Worm (Caenorhabditis elegans): ENCODE measurements around the gene spr-1.

Gene spr-1

ce11 chrV:8157446-8157845, 28.3 kb upstream of the spr-1 start, which contains the start of gene sul-2:
Gene sul-2 (plus strand): TSS chrV:8157746.
- no peak for TF ChIP-seq ztf-23 (GFP tag; IDR thresholded peaks at IDR 0.05)
- no peak for TF ChIP-seq flt-1 (GFP tag; IDR thresholded peaks at IDR 0.05)
- no peak for TF ChIP-seq med-1 (GFP tag; optimal IDR thresholded peaks at IDR 0.05; ENCODE audit: insufficient read depth)
- TF ChIP-seq ref-1 (GFP tag; conservative IDR thresholded peaks at IDR 0.05): no peak
- no peak for TF ChIP-seq cog-1 (tag; optimal IDR thresholded peaks at IDR 0.05)
- TF ChIP-seq tab-1 (GFP tag; IDR thresholded peaks at IDR 0.05): no peak
- TF ChIP-seq klf-2 (GFP tag; conservative IDR thresholded peaks at IDR 0.05): no peak

ce11 chrV:8155743-8156142, 26.6 kb upstream of the spr-1 start:
- no peak for TF ChIP-seq ref-1 (GFP tag; conservative IDR thresholded peaks at IDR 0.05)

ce11 chrV:8145329-8145728, 16.2 kb upstream of the spr-1 start, which contains the start of gene D1014.13:
Gene D1014.13 (plus strand): TSS chrV:8145629.
- no peak for TF ChIP-seq cog-1 (tag; optimal IDR thresholded peaks at IDR 0.05)

ce11 chrV:8144515-8144914, 15.4 kb upstream of the spr-1 start:
- no peak for TF ChIP-seq flt-1 (GFP tag; IDR thresholded peaks at IDR 0.05)
- no peak for TF ChIP-seq T22C8.4 (GFP tag; IDR thresholded peaks at IDR 0.05)
- no peak for TF ChIP-seq ref-1 (GFP tag; conservative IDR thresholded peaks at IDR 0.05)
- no peak for TF ChIP-seq cog-1 (tag; optimal IDR thresholded peaks at IDR 0.05)
- no peak for TF ChIP-seq med-1 (GFP tag; optimal IDR thresholded peaks at IDR 0.05; ENCODE audit: insufficient read depth)
- no peak for TF ChIP-seq klf-2 (GFP tag; conservative IDR thresholded peaks at IDR 0.05)
- TF ChIP-seq ztf-23 (GFP tag; IDR thresholded peaks at IDR 0.05): no peak
- no peak for TF ChIP-seq ztf-29 (GFP tag; IDR thresholded peaks at IDR 0.05)
- TF ChIP-seq tab-1 (GFP tag; IDR thresholded peaks at IDR 0.05): no peak

- no peak for TF ChIP-seq tab-1 (GFP tag; IDR thresholded peaks at IDR 0.05)
- no peak for TF ChIP-seq med-1 (GFP tag; optimal IDR thresholded peaks at IDR 0.05; ENCODE audit: insufficient read depth)
- TF ChIP-seq T22C8.4 (GFP tag; IDR thresholded peaks at IDR 0.05): no peak
- TF ChIP-seq ref-1 (GFP tag; conservative IDR thresholded peaks at IDR 0.05): no peak
- no peak for TF ChIP-seq ztf-23 (GFP tag; IDR thresholded peaks at IDR 0.05)
- TF ChIP-seq flt-1 (GFP tag; IDR thresholded peaks at IDR 0.05): no peak
- TF ChIP-seq klf-2 (GFP tag; conservative IDR thresholded peaks at IDR 0.05): no peak
- TF ChIP-seq ztf-29 (GFP tag; IDR thresholded peaks at IDR 0.05): no peak
These were observed 14.5 kb upstream of the spr-1 start, which contains the start of gene D1014.2 for ce11 chrV:8143605-8144004. Gene D1014.2 (plus strand): TSS chrV:8143905.

- TF ChIP-seq klf-2 (GFP tag; conservative IDR thresholded peaks at IDR 0.05) (no peak), tab-1 (GFP tag; IDR thresholded peaks at IDR 0.05) (no peak), ztf-23 (GFP tag; IDR thresholded peaks at IDR 0.05) (no peak), ref-1 (GFP tag; conservative IDR thresholded peaks at IDR 0.05) (no peak), flt-1 (GFP tag; IDR thresholded peaks at IDR 0.05) (no peak), T22C8.4 (GFP tag; IDR thresholded peaks at IDR 0.05) (no peak), cog-1 (tag; optimal IDR thresholded peaks at IDR 0.05) (no peak), med-1 (GFP tag; optimal IDR thresholded peaks at IDR 0.05; ENCODE audit: insufficient read depth) (no peak), ztf-29 (GFP tag; IDR thresholded peaks at IDR 0.05) (no peak)
These were observed 3.8 kb upstream of the spr-1 start, which contains the start of gene D1014.4 for ce11 chrV:8132926-8133325. Gene D1014.4 (plus strand): TSS chrV:8133226.

- no peak for TF ChIP-seq klf-2 (GFP tag; conservative IDR thresholded peaks at IDR 0.05)
- no peak for TF ChIP-seq ref-1 (GFP tag; conservative IDR thresholded peaks at IDR 0.05)
- TF ChIP-seq med-1 (GFP tag; optimal IDR thresholded peaks at IDR 0.05; ENCODE audit: insufficient read depth): no peak
- no peak for TF ChIP-seq ztf-29 (GFP tag; IDR thresholded peaks at IDR 0.05)
- TF ChIP-seq ztf-23 (GFP tag; IDR thresholded peaks at IDR 0.05): no peak
- no peak for TF ChIP-seq flt-1 (GFP tag; IDR thresholded peaks at IDR 0.05)
- no peak for TF ChIP-seq cog-1 (tag; optimal IDR thresholded peaks at IDR 0.05)
- no peak for TF ChIP-seq T22C8.4 (GFP tag; IDR thresholded peaks at IDR 0.05)
- no peak for TF ChIP-seq tab-1 (GFP tag; IDR thresholded peaks at IDR 0.05)
These were observed 2.5 kb upstream of the spr-1 start for ce11 chrV:8131628-8132027.

- TF ChIP-seq tab-1 (GFP tag; IDR thresholded peaks at IDR 0.05): no peak
- no peak for TF ChIP-seq klf-2 (GFP tag; conservative IDR thresholded peaks at IDR 0.05)
- no peak for TF ChIP-seq T22C8.4 (GFP tag; IDR thresholded peaks at IDR 0.05)
- TF ChIP-seq ztf-23 (GFP tag; IDR thresholded peaks at IDR 0.05): no peak
- no peak for TF ChIP-seq ref-1 (GFP tag; conservative IDR thresholded peaks at IDR 0.05)
- no peak for TF ChIP-seq flt-1 (GFP tag; IDR thresholded peaks at IDR 0.05)
- no peak for TF ChIP-seq ztf-29 (GFP tag; IDR thresholded peaks at IDR 0.05)
- TF ChIP-seq cog-1 (tag; optimal IDR thresholded peaks at IDR 0.05): no peak
- TF ChIP-seq med-1 (GFP tag; optimal IDR thresholded peaks at IDR 0.05; ENCODE audit: insufficient read depth): no peak
These were observed 1.7 kb upstream of the spr-1 start for ce11 chrV:8130812-8131211.

ce11 chrV:8130149-8130661, 1.1 kb upstream of the spr-1 start, which contains the start of gene snap-1:
Gene snap-1 (plus strand): TSS chrV:8130611.
- no peak for TF ChIP-seq ref-1 (GFP tag; conservative IDR thresholded peaks at IDR 0.05)
- no peak for TF ChIP-seq ztf-29 (GFP tag; IDR thresholded peaks at IDR 0.05)
- TF ChIP-seq T22C8.4 (GFP tag; IDR thresholded peaks at IDR 0.05): no peak
- no peak for TF ChIP-seq tab-1 (GFP tag; IDR thresholded peaks at IDR 0.05)
- TF ChIP-seq flt-1 (GFP tag; IDR thresholded peaks at IDR 0.05): no peak
- TF ChIP-seq ztf-23 (GFP tag; IDR thresholded peaks at IDR 0.05): no peak
- TF ChIP-seq klf-2 (GFP tag; conservative IDR thresholded peaks at IDR 0.05): no peak
- TF ChIP-seq cog-1 (tag; optimal IDR thresholded peaks at IDR 0.05): no peak
- TF ChIP-seq med-1 (GFP tag; optimal IDR thresholded peaks at IDR 0.05; ENCODE audit: insufficient read depth): no peak

- TF ChIP-seq ref-1 (GFP tag; conservative IDR thresholded peaks at IDR 0.05) (no peak), flt-1 (GFP tag; IDR thresholded peaks at IDR 0.05) (no peak), tab-1 (GFP tag; IDR thresholded peaks at IDR 0.05) (no peak), ztf-23 (GFP tag; IDR thresholded peaks at IDR 0.05) (no peak), T22C8.4 (GFP tag; IDR thresholded peaks at IDR 0.05) (no peak), cog-1 (tag; optimal IDR thresholded peaks at IDR 0.05) (no peak), ztf-29 (GFP tag; IDR thresholded peaks at IDR 0.05) (no peak), med-1 (GFP tag; optimal IDR thresholded peaks at IDR 0.05; ENCODE audit: insufficient read depth) (no peak), klf-2 (GFP tag; conservative IDR thresholded peaks at IDR 0.05) (no peak)
These were observed 567 bp upstream of the spr-1 start for ce11 chrV:8129719-8130118.
